Worm (Caenorhabditis elegans) whole organism, late embryonic: ENCODE data around the gene spop-1.

Experiments used
- C08G9.2 ChIP-seq: sonication (generic microtip); optimal IDR thresholded peaks from 2 replicates; lab custom pipeline; 2016; ENCODE audit warnings: mild to moderate bottlenecking, missing genetic modification characterization, moderate library complexity, missing compliant biosample characterization
- C38D4.7 ChIP-seq: fragments of 200-800 bp; sonication (Bioruptor generic); optimal IDR thresholded peaks from 2 replicates; lab custom pipeline; 2018; ENCODE audit warnings: mild to moderate bottlenecking, missing genetic modification characterization, moderate library complexity, missing compliant biosample characterization
- F13H6.1 ChIP-seq: sonication (generic microtip); optimal IDR thresholded peaks from 2 replicates; lab custom pipeline; 2016; ENCODE audit warnings: missing genetic modification characterization, missing compliant biosample characterization
- K02D7.2 ChIP-seq: sonication (generic microtip); optimal IDR thresholded peaks from 2 replicates; lab custom pipeline; 2017; ENCODE audit warnings: mild to moderate bottlenecking, missing genetic modification characterization, missing compliant biosample characterization
- Y22D7AL.16 ChIP-seq: sonication (generic microtip); optimal IDR thresholded peaks from 2 replicates; lab custom pipeline; 2016; ENCODE audit warnings: missing genetic modification characterization, missing compliant biosample characterization
- ceh-14 ChIP-seq: sonication (generic microtip); optimal IDR thresholded peaks from 2 replicates; lab custom pipeline; 2016; ENCODE audit warnings: missing genotype, missing genetic modification characterization, missing compliant biosample characterization
- ceh-18 ChIP-seq: sonication (generic microtip); optimal IDR thresholded peaks from 2 replicates; lab custom pipeline; 2016; ENCODE audit warnings: missing genetic modification characterization, missing compliant biosample characterization
- ceh-19 ChIP-seq: fragments of 200-800 bp; sonication (Bioruptor generic); optimal IDR thresholded peaks from 2 replicates; lab custom pipeline; 2018; ENCODE audit warnings: mild to moderate bottlenecking, missing genetic modification characterization, missing compliant biosample characterization
- ceh-22 ChIP-seq: sonication (generic microtip); optimal IDR thresholded peaks from 2 replicates; lab custom pipeline; 2017; ENCODE audit warnings: missing biosample characterization, missing genetic modification characterization
- ceh-24 ChIP-seq: sonication (generic microtip); optimal IDR thresholded peaks from 2 replicates; lab custom pipeline; 2016; ENCODE audit warnings: mild to moderate bottlenecking, missing genetic modification characterization, missing compliant biosample characterization
- ceh-30 ChIP-seq: fragments of 150-350 bp; optimal IDR thresholded peaks from 2 replicates; lab custom pipeline; 2014; ENCODE audit warnings: missing biosample characterization, missing genetic modification characterization
- ceh-31 ChIP-seq: sonication (generic microtip); optimal IDR thresholded peaks from 2 replicates; lab custom pipeline; 2016; ENCODE audit warnings: missing genetic modification characterization, missing compliant biosample characterization
- ceh-45 ChIP-seq: fragments of 200-800 bp; sonication (Bioruptor generic); IDR thresholded peaks from 2 replicates; pipeline ENCODE4 v1.3.6; 2022; ENCODE audit warnings: missing genetic modification reagents, missing genetic modification characterization, missing compliant biosample characterization
- dmd-4 ChIP-seq: sonication (generic microtip); optimal IDR thresholded peaks from 2 replicates; lab custom pipeline; 2016; ENCODE audit warnings: borderline replicate concordance, missing genetic modification characterization, missing compliant biosample characterization
- dve-1 ChIP-seq: sonication (generic microtip); optimal IDR thresholded peaks from 2 replicates; lab custom pipeline; 2017; ENCODE audit warnings: antibody characterized with exemption, mild to moderate bottlenecking, missing genetic modification characterization, missing compliant biosample characterization
- elt-2 ChIP-seq: sonication (generic microtip); optimal IDR thresholded peaks from 2 replicates; lab custom pipeline; 2016; ENCODE audit warnings: missing genetic modification reagents, missing genetic modification characterization, missing compliant biosample characterization
- elt-4 ChIP-seq: sonication (generic microtip); optimal IDR thresholded peaks from 2 replicates; lab custom pipeline; 2016; ENCODE audit warnings: missing genetic modification characterization, missing compliant biosample characterization
- ets-4 ChIP-seq: sonication (generic microtip); optimal IDR thresholded peaks from 2 replicates; lab custom pipeline; 2016; ENCODE audit warnings: missing genetic modification characterization, missing compliant biosample characterization
- fkh-6 ChIP-seq: sonication (generic microtip); optimal IDR thresholded peaks from 2 replicates; lab custom pipeline; 2016; ENCODE audit warnings: missing genetic modification characterization, missing compliant biosample characterization
- hlh-15 ChIP-seq: sonication (generic microtip); optimal IDR thresholded peaks from 2 replicates; lab custom pipeline; 2016; ENCODE audit warnings: missing genetic modification characterization, missing compliant biosample characterization
- hlh-30 ChIP-seq: sonication (generic microtip); optimal IDR thresholded peaks from 2 replicates; lab custom pipeline; 2017; ENCODE audit warnings: antibody characterized with exemption, missing genetic modification characterization, missing compliant biosample characterization; ENCODE audit not compliant: insufficient read depth
- hlh-8 ChIP-seq: sonication (generic microtip); optimal IDR thresholded peaks from 2 replicates; lab custom pipeline; 2016; ENCODE audit warnings: missing genotype, missing genetic modification characterization, missing compliant biosample characterization
- lim-6 ChIP-seq: sonication (generic microtip); optimal IDR thresholded peaks from 2 replicates; lab custom pipeline; 2016; ENCODE audit warnings: missing genetic modification characterization, missing compliant biosample characterization
- nfya-1 ChIP-seq: sonication (generic microtip); optimal IDR thresholded peaks from 2 replicates; lab custom pipeline; 2017; ENCODE audit warnings: missing genetic modification characterization, mild to moderate bottlenecking, missing compliant biosample characterization, antibody characterized with exemption, moderate library complexity
- nhr-11 ChIP-seq: fragments of 150-350 bp; optimal IDR thresholded peaks from 2 replicates; lab custom pipeline; 2014; ENCODE audit warnings: missing biosample characterization, missing genetic modification characterization
- pax-1 ChIP-seq: fragments of 150-350 bp; optimal IDR thresholded peaks from 2 replicates; lab custom pipeline; 2014; ENCODE audit warnings: missing biosample characterization, missing genetic modification characterization
- pha-2 ChIP-seq: sonication (generic microtip); optimal IDR thresholded peaks from 2 replicates; lab custom pipeline; 2017; ENCODE audit warnings: mild to moderate bottlenecking, missing genetic modification characterization, missing compliant biosample characterization
- pros-1 ChIP-seq: fragments of 150-350 bp; optimal IDR thresholded peaks from 2 replicates; lab custom pipeline; 2014; ENCODE audit warnings: missing biosample characterization, missing genetic modification reagents, missing genetic modification characterization
- rnt-1 ChIP-seq: sonication (generic microtip); optimal IDR thresholded peaks from 2 replicates; lab custom pipeline; 2016; ENCODE audit warnings: missing genetic modification characterization, missing compliant biosample characterization
- sdc-2 ChIP-seq: sonication (generic microtip); optimal IDR thresholded peaks from 2 replicates; lab custom pipeline; 2016; ENCODE audit warnings: missing genotype, missing genetic modification characterization, missing compliant biosample characterization
- sox-2 ChIP-seq: fragments of 200-800 bp; sonication (Bioruptor generic); IDR thresholded peaks from 2 replicates; pipeline ENCODE4 v1.3.6; 2022; ENCODE audit warnings: missing genetic modification reagents, missing genetic modification characterization, missing compliant biosample characterization
- tbx-7 ChIP-seq: sonication (generic microtip); optimal IDR thresholded peaks from 2 replicates; lab custom pipeline; 2016; ENCODE audit warnings: missing genotype, missing genetic modification characterization, missing compliant biosample characterization
- ttx-3 ChIP-seq: sonication (generic microtip); optimal IDR thresholded peaks from 2 replicates; lab custom pipeline; 2016; ENCODE audit warnings: missing genetic modification reagents, missing genetic modification characterization, missing compliant biosample characterization
- unc-42 ChIP-seq: sonication (generic microtip); optimal IDR thresholded peaks from 2 replicates; lab custom pipeline; 2016; ENCODE audit warnings: missing genotype, missing genetic modification characterization, missing compliant biosample characterization
- unc-55 ChIP-seq: sonication (generic microtip); optimal IDR thresholded peaks from 2 replicates; lab custom pipeline; 2017; ENCODE audit warnings: missing biosample characterization, missing genetic modification reagents, missing genetic modification characterization
- zip-5 ChIP-seq: sonication (generic microtip); optimal IDR thresholded peaks from 2 replicates; lab custom pipeline; 2016; ENCODE audit warnings: missing genetic modification characterization, missing compliant biosample characterization
- ztf-16 ChIP-seq: sonication (generic microtip); optimal IDR thresholded peaks from 2 replicates; lab custom pipeline; 2017; ENCODE audit warnings: missing genetic modification characterization, missing compliant biosample characterization

spop-1 gene

DNA sequence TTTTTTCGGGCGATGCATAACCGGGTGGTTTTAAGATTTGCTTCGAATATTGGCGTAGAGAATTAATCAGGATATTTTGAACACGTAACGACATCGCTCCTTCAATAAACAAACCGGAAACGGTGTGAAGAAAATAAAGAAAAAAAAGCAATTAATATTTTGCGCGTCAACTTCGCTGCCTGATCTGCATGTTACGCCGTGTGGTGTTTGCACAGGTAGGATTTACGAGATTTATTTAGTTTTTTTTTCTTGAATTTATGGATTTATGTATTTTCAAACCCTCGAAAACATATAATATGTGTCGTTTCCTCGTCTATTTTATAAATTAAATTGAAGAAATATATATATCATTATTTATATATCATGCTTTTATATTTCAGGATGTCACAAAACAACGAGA, 16.8 kb upstream of the spop-1 start, which contains the start of the genes ZK1128.1 and mett-10:
ZK1128.1 (minus strand) TSS at position 99 of the 400 bp plus-strand sequence.
mett-10 (plus strand) TSS at position 375 of the 400 bp plus-strand sequence.
- TF ChIP-seq unc-42: peak; percentile 13
- TF ChIP-seq ceh-18: no peak
- TF ChIP-seq ceh-19 (GFP tag; lab: Kevin White, UChicago): no peak

DNA sequence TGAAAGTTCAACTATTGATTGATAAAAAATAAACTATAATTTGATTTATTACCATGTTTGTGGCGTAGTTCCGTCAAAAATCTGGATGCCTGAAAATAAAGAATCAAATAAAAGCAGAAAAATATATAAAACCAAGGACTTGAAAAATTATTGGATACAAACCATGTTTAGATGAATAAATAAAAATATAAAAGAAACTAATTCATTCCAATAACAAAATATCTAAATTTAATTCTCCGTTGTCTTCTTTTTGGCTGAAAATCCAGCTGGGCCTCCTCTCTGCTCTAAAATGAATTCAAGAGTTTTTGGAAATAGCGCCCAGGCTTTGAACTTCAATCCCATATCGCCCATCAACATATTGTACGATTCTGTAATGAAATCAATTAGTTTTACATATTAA, 15.1 kb upstream of the spop-1 start, which contains the start of gene vps-29:
vps-29 (minus strand) TSS at position 101 of the 400 bp plus-strand sequence.
- TF ChIP-seq pha-2 (tag; lab: Kevin White, UChicago) (no peak), tbx-7 (tag; lab: Kevin White, UChicago) (no peak), hlh-30 (tag; lab: Kevin White, UChicago) (no peak), hlh-8 (no peak), pax-1 (tag; lab: Kevin White, UChicago) (no peak), Y22D7AL.16 (tag; lab: Kevin White, UChicago) (no peak), K02D7.2 (no peak), nhr-11 (tag; lab: Kevin White, UChicago) (no peak), fkh-6 (tag; lab: Kevin White, UChicago) (no peak), ceh-18 (no peak), lim-6 (no peak), F13H6.1 (no peak), elt-4 (no peak), ceh-31 (no peak)

DNA sequence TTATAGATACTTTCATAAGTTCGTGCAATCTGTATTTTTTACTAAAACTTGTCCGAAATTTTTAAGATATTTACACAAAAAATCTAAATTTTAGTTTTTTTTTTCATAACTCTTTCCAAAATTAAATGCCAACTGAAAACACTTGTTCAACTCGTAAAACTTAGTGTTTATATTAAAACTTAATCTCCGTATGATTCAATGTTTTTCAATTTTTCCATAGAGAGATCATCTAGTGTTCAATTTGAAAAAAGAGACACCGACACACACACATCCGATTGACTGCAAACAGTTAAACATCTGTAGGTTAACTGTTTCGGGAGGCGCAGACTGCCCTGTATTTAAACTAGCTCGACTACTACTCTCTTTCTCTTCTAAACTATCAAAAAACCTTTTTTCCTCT, 11.1 kb upstream of the spop-1 start, which contains the start of gene T16H12.9:
T16H12.9 (plus strand) TSS at position 301 of the 400 bp plus-strand sequence.
- no peak for TF ChIP-seq unc-55 (GFP tag; lab: Kevin White, UChicago)
- no peak for TF ChIP-seq nfya-1 (tag; lab: Kevin White, UChicago)
- TF ChIP-seq zip-5 (tag; lab: Kevin White, UChicago): no peak
- no peak for TF ChIP-seq ttx-3 (tag; lab: Kevin White, UChicago)
- TF ChIP-seq ceh-14 (tag; lab: Kevin White, UChicago): no peak
- no peak for TF ChIP-seq sox-2 (GFP tag; lab: Robert Waterston, UW)
- no peak for TF ChIP-seq rnt-1
- no peak for TF ChIP-seq ceh-22 (tag; lab: Kevin White, UChicago)
- no peak for TF ChIP-seq pha-2 (tag; lab: Kevin White, UChicago)
- TF ChIP-seq dve-1 (tag; lab: Kevin White, UChicago): no peak
- TF ChIP-seq dmd-4 (tag; lab: Kevin White, UChicago): no peak

DNA sequence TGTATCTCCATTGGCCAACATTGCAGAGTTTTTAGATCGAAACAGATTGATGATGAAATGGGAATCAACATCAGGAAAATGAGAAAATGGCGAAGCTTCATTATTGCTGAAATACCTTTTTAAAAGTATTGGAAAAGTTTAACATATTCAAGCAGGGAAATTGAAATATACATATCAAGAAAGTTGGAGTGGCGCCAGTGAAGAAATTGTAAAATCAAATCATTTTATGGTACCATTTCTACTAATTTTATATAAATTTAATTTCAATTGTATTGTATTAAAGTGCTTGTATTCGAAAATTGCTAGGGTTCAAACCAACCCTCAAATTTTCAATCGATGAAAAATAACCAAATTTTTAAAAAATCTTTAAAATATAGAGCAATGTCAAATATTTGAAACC, 8.5 kb upstream of the spop-1 start, which contains the start of gene srt-55:
srt-55 (minus strand) TSS at position 101 of the 400 bp plus-strand sequence.
- no peak for TF ChIP-seq ceh-45 (GFP tag; lab: Robert Waterston, UW)
- TF ChIP-seq pha-2 (tag; lab: Kevin White, UChicago): no peak
- no peak for TF ChIP-seq C38D4.7
- no peak for TF ChIP-seq ceh-22 (tag; lab: Kevin White, UChicago)
- no peak for TF ChIP-seq C08G9.2
- TF ChIP-seq elt-2 (tag; lab: Kevin White, UChicago): no peak
- no peak for TF ChIP-seq ceh-18
- no peak for TF ChIP-seq ceh-24 (tag; lab: Kevin White, UChicago)
- TF ChIP-seq Y22D7AL.16 (tag; lab: Kevin White, UChicago): no peak
- no peak for TF ChIP-seq pros-1 (tag; lab: Kevin White, UChicago)
- TF ChIP-seq ceh-30 (tag; lab: Kevin White, UChicago): no peak
- no peak for TF ChIP-seq ceh-14 (tag; lab: Kevin White, UChicago)
- no peak for TF ChIP-seq hlh-15
- no peak for TF ChIP-seq sdc-2 (tag; lab: Kevin White, UChicago)
- no peak for TF ChIP-seq ztf-16
- no peak for TF ChIP-seq hlh-8
- no peak for TF ChIP-seq hlh-30 (tag; lab: Kevin White, UChicago)
- TF ChIP-seq ets-4 (tag; lab: Kevin White, UChicago): no peak
- no peak for TF ChIP-seq fkh-6 (tag; lab: Kevin White, UChicago)
